Worm (Caenorhabditis elegans) whole organism, L2 larva: ENCODE measurements around the gene C14A6.13.

Experiments used
- lin-13 ChIP-seq: fragments of 150-350 bp; optimal IDR thresholded peaks from 2 replicates; lab custom pipeline; 2014; ENCODE audit warnings: missing biosample characterization, missing genetic modification reagents, missing genetic modification characterization
- mdl-1 ChIP-seq, 2 experiments: fragments of 150-350 bp in 1 of 2; sonication (generic microtip) in 1 of 2; optimal IDR thresholded peaks; 2 replicates each; lab custom pipeline; 2017; ENCODE audit warnings: missing biosample characterization in 2 of 2, missing genetic modification characterization in 2 of 2

DNA sequence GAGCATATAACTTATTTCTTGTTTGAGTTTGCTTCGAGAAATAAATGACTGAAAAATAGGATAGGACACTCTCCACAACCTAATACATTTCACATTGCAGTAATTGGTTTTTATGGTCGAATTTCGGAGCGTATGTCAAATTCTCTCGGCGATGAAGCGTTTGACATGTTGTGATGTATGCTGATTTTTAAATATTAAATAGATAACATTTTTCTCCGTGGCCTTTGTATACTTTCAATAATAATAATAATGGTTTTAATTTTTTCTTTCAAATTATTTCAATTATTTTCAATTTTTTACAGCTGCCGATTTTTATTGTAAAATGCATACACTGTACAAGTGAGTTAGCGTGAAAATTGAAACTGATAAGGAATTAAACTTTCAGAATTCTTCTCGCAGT lies 15.1 kb downstream of the C14A6.13 start, which contains the start of gene C14A6.3:
- TF ChIP-seq lin-13 (GFP tag; lab: Kevin White, UChicago) (no peak), mdl-1 (tag; optimal IDR thresholded peaks at IDR 0.05; lab: Kevin White, UChicago) (no peak)
